Worm (Caenorhabditis elegans) whole organism, L4 larva: ENCODE data around the gene phy-2.

Experiments
- ama-1 ChIP-seq: fragments of 150-350 bp; optimal IDR thresholded peaks from 2 replicates; lab custom pipeline; 2014; ENCODE audit warnings: inconsistent platforms, mixed read lengths
- lir-3 ChIP-seq: sonication (generic microtip); optimal IDR thresholded peaks from 2 replicates; lab custom pipeline; 2016; ENCODE audit warnings: mild to moderate bottlenecking, missing genetic modification characterization, missing compliant biosample characterization
- lsy-2 ChIP-seq, 2 experiments: fragments of 150-350 bp in 1 of 2; sonication (generic microtip) in 1 of 2; optimal IDR thresholded peaks; 2 replicates each; lab custom pipeline; 2014 to 2017; ENCODE audit warnings: missing biosample characterization in 2 of 2, missing genetic modification characterization in 2 of 2
- ztf-11 ChIP-seq: fragments of 150-350 bp; optimal IDR thresholded peaks from 2 replicates; lab custom pipeline; 2014; ENCODE audit warnings: missing biosample characterization, missing genetic modification characterization

- TF ChIP-seq ztf-11 (no peak), lir-3 (no peak), ama-1 (lab: Kevin White, UChicago) (no peak), lsy-2 (tag; optimal IDR thresholded peaks at IDR 0.05; lab: Kevin White, UChicago) (no peak)
These were observed 12.8 kb downstream of the phy-2 start, which contains the start of gene F35G2.1 for ce11 chrIV:12202949-12203348.
